In the genomic region with DNA sequence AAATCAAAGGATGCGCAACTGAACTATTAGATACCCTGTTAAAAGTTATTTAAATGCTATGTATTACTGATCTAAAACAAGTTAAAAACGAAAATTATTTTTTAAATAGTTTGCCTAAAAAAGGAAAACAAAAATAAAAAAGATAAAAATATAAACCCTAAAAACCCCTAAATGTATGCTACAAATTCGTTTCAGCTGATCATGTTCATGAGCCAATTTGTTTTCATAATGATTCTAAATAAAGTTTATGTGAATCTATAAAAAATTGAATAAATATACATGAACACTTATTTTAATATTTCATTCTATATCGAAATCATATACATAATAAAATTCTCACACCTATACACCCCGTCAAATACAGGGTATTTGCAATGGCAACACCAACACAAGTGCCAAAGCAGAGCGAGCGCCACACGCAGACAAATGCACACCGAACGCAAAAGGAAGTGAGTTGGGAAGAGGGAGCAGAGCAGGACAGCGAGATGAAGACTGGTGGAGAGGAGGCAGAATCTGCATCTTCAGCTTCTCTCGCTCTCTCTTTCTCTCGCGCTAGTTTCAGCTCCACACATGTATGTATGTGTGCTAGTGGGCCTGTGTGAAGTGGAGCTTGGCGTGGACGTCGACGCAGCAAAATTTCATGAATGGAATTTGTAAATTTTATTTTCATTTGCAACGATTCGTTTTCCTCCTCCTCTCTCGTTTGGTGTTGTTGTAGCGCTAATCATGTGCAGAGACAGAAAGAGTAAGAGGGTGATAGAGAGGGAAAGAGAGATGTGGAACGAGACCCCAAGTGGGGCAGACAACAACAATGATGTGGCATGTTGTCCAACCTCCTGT, we compare ENCODE assay signal across 2 fruit fly cellular contexts.
TF ChIP-seq lines count a peak whose summit lies in the region.

No protein-coding gene starts in this region.

TF ChIP-seq in whole organism, embryonic, 481 proteins besides CTCF, POLR2A, EP300 and RAD21 (continued from another document and continues in another):
- TF ChIP-seq CG13287 (GFP tag; IDR thresholded peaks at IDR 0.05; lab: Robert Waterston, UW; ENCODE audit: partially characterized antibody) = no peak
- TF ChIP-seq Mad (GFP tag; optimal IDR thresholded peaks at IDR 0.05; lab: Kevin White, UChicago) = no peak
- no peak for TF ChIP-seq CG12659 (GFP tag; optimal IDR thresholded peaks at IDR 0.05; lab: Kevin White, UChicago)
- peak; percentile 55 for TF ChIP-seq CG7556 (GFP tag; optimal IDR thresholded peaks at IDR 0.05; lab: Kevin White, UChicago)
- TF ChIP-seq CG12236 (GFP tag; optimal IDR thresholded peaks at IDR 0.05; lab: Kevin White, UChicago) = no peak
- peak; percentile 46 for TF ChIP-seq CG7839 (tag; optimal IDR thresholded peaks at IDR 0.05; lab: Kevin White, UChicago)
- TF ChIP-seq CG4360 (GFP tag; IDR thresholded peaks at IDR 0.05; lab: Robert Waterston, UW) = peak; percentile 54; the same call in 1 of the 2 replicates
- TF ChIP-seq CG10979 (tag; optimal IDR thresholded peaks at IDR 0.05; lab: Kevin White, UChicago) = peak; percentile 63
- TF ChIP-seq CG17186 (GFP tag; optimal IDR thresholded peaks at IDR 0.05; lab: Kevin White, UChicago) = no peak
- no peak for TF ChIP-seq Deaf1 (tag; optimal IDR thresholded peaks at IDR 0.05; lab: Kevin White, UChicago)
- TF ChIP-seq CG8765 (GFP tag; IDR thresholded peaks at IDR 0.05; lab: Robert Waterston, UW) = no peak
- TF ChIP-seq corto (GFP tag; optimal IDR thresholded peaks at IDR 0.05; lab: Kevin White, UChicago) = no peak
- no peak for TF ChIP-seq prd (optimal IDR thresholded peaks at IDR 0.05; lab: Kevin White, UChicago)
- TF ChIP-seq prd (GFP tag; IDR thresholded peaks at IDR 0.05; lab: Robert Waterston, UW) = peak; percentile 16; the same call in 1 of the 3 replicates
- TF ChIP-seq CG13775 (GFP tag; optimal IDR thresholded peaks at IDR 0.05; lab: Kevin White, UChicago) = no peak
- no peak for TF ChIP-seq schlank (tag; optimal IDR thresholded peaks at IDR 0.05; lab: Kevin White, UChicago)
- TF ChIP-seq CG8290 (GFP tag; optimal IDR thresholded peaks at IDR 0.05; lab: Kevin White, UChicago) = no peak
- no peak for TF ChIP-seq CG8290 (tag; optimal IDR thresholded peaks at IDR 0.05; lab: Kevin White, UChicago)
- peak; percentile 33; the same call in 1 of the 2 replicates for TF ChIP-seq Ptx1 (GFP tag; IDR thresholded peaks at IDR 0.05; lab: Robert Waterston, UW)
- peak; percentile 10 for TF ChIP-seq tio (GFP tag; optimal IDR thresholded peaks at IDR 0.05; lab: Kevin White, UChicago)
- peak; percentile 79 for TF ChIP-seq sens (GFP tag; lab: Kevin White, UChicago)
- no peak for TF ChIP-seq slp2 (GFP tag; optimal IDR thresholded peaks at IDR 0.05; lab: Kevin White, UChicago)
- TF ChIP-seq grau (tag; optimal IDR thresholded peaks at IDR 0.05; lab: Kevin White, UChicago) = peak; percentile 32
- TF ChIP-seq Abd-B (GFP tag; optimal IDR thresholded peaks at IDR 0.05; lab: Kevin White, UChicago) = peak; percentile 46
- no peak for TF ChIP-seq yki (optimal IDR thresholded peaks at IDR 0.05; lab: Kevin White, UChicago)
- peak; percentile 53 for TF ChIP-seq CG9727 (GFP tag; optimal IDR thresholded peaks at IDR 0.05; lab: Kevin White, UChicago)
- TF ChIP-seq danr (GFP tag; IDR thresholded peaks at IDR 0.05; lab: Robert Waterston, UW) = no peak
- TF ChIP-seq chm (GFP tag; IDR thresholded peaks at IDR 0.05; lab: Robert Waterston, UW) = no peak
- TF ChIP-seq Trl (optimal IDR thresholded peaks at IDR 0.05; lab: Kevin White, UChicago) = peak; percentile 12 to 40
- TF ChIP-seq Trl (GFP tag; optimal IDR thresholded peaks at IDR 0.05; lab: Kevin White, UChicago) = no peak
- TF ChIP-seq CG1832 (GFP tag; optimal IDR thresholded peaks at IDR 0.05; lab: Kevin White, UChicago) = peak; percentile 46
- TF ChIP-seq CG14965 (GFP tag; optimal IDR thresholded peaks at IDR 0.05; lab: Kevin White, UChicago; ENCODE audit: borderline replicate concordance) = no peak
- TF ChIP-seq Hr39 (optimal IDR thresholded peaks at IDR 0.05; lab: Kevin White, UChicago) = no peak
- TF ChIP-seq nau (GFP tag; optimal IDR thresholded peaks at IDR 0.05; lab: Kevin White, UChicago) = no peak
- TF ChIP-seq aop (GFP tag; IDR thresholded peaks at IDR 0.05; lab: Robert Waterston, UW) = no peak
- TF ChIP-seq Sox102F (GFP tag; optimal IDR thresholded peaks at IDR 0.05; lab: Kevin White, UChicago) = peak; percentile 66
- no peak for TF ChIP-seq Side (GFP tag; optimal IDR thresholded peaks at IDR 0.05; lab: Kevin White, UChicago)
- TF ChIP-seq hkb (optimal IDR thresholded peaks at IDR 0.05; lab: Kevin White, UChicago) = no peak
- TF ChIP-seq hkb (GFP tag; IDR thresholded peaks at IDR 0.05; lab: Robert Waterston, UW) = 0 out of 2 replicates have a peak, but pooled peaks have one; percentile 14
- TF ChIP-seq row (GFP tag; IDR thresholded peaks at IDR 0.05; lab: Robert Waterston, UW) = peak; percentile 46; the same call in 2 of the 3 replicates
- peak; percentile 47 for TF ChIP-seq dmrt11E (tag; optimal IDR thresholded peaks at IDR 0.05; lab: Kevin White, UChicago)
- TF ChIP-seq ewg (GFP tag; optimal IDR thresholded peaks at IDR 0.05; lab: Kevin White, UChicago) = peak; percentile 8
- TF ChIP-seq ssp (GFP tag; IDR thresholded peaks at IDR 0.05; lab: Robert Waterston, UW) = no peak
- peak; percentile 43 for TF ChIP-seq CG10267 (tag; optimal IDR thresholded peaks at IDR 0.05; lab: Kevin White, UChicago)
- TF ChIP-seq CG8281 (tag; optimal IDR thresholded peaks at IDR 0.05; lab: Kevin White, UChicago) = no peak
- no peak for TF ChIP-seq CG6791 (GFP tag; IDR thresholded peaks at IDR 0.05; lab: Robert Waterston, UW; ENCODE audit: partially characterized antibody)
- peak; percentile 32 for TF ChIP-seq ATbp (GFP tag; optimal IDR thresholded peaks at IDR 0.05; lab: Kevin White, UChicago)
- TF ChIP-seq sc (optimal IDR thresholded peaks at IDR 0.05; lab: Kevin White, UChicago) = no peak
- TF ChIP-seq sc (GFP tag; optimal IDR thresholded peaks at IDR 0.05; lab: Kevin White, UChicago) = peak; percentile 18
- peak; percentile 56 for TF ChIP-seq CG12391 (tag; optimal IDR thresholded peaks at IDR 0.05; lab: Kevin White, UChicago)
- TF ChIP-seq cwo (GFP tag; optimal IDR thresholded peaks at IDR 0.05; lab: Kevin White, UChicago) = no peak
- no peak for TF ChIP-seq CG14441 (GFP tag; IDR thresholded peaks at IDR 0.05; lab: Robert Waterston, UW)
- TF ChIP-seq CG1529 (GFP tag; optimal IDR thresholded peaks at IDR 0.05; lab: Kevin White, UChicago) = peak; percentile 35
- TF ChIP-seq Hr3 (GFP tag; optimal IDR thresholded peaks at IDR 0.05; lab: Kevin White, UChicago) = peak; percentile 11
- TF ChIP-seq Hey (tag; optimal IDR thresholded peaks at IDR 0.05; lab: Kevin White, UChicago) = no peak
- TF ChIP-seq seq (GFP tag; IDR thresholded peaks at IDR 0.05; lab: Robert Waterston, UW) = no peak
- no peak for TF ChIP-seq stwl (tag; optimal IDR thresholded peaks at IDR 0.05; lab: Kevin White, UChicago)
- peak; percentile 42 for TF ChIP-seq CG14710 (tag; optimal IDR thresholded peaks at IDR 0.05; lab: Kevin White, UChicago)
- no peak for TF ChIP-seq mirr (GFP tag; optimal IDR thresholded peaks at IDR 0.05; lab: Kevin White, UChicago)
- no peak for TF ChIP-seq Gsc (GFP tag; IDR thresholded peaks at IDR 0.05; lab: Robert Waterston, UW)
- no peak for TF ChIP-seq gsb (GFP tag; IDR thresholded peaks at IDR 0.05; lab: Robert Waterston, UW)
- TF ChIP-seq CG30431 (GFP tag; optimal IDR thresholded peaks at IDR 0.05; lab: Kevin White, UChicago) = no peak

TF ChIP-seq in whole organism, prepupa, 60 proteins besides CTCF, POLR2A, EP300 and RAD21 (continued from another document):
- TF ChIP-seq eg (GFP tag; IDR thresholded peaks at IDR 0.05; lab: Robert Waterston, UW) = peak; percentile 56; the same call in 2 of the 3 replicates
- peak; percentile 68 for TF ChIP-seq CG11902 (GFP tag; optimal IDR thresholded peaks at IDR 0.05; lab: Kevin White, UChicago)
- peak; percentile 93 for TF ChIP-seq achi (GFP tag; optimal IDR thresholded peaks at IDR 0.05; lab: Kevin White, UChicago)
- TF ChIP-seq acj6 (GFP tag; optimal IDR thresholded peaks at IDR 0.05; lab: Kevin White, UChicago) = peak; percentile 94
- peak; percentile 88 for TF ChIP-seq CG8632 (GFP tag; optimal IDR thresholded peaks at IDR 0.05; lab: Kevin White, UChicago)
- peak; percentile 81 for TF ChIP-seq topi (GFP tag; optimal IDR thresholded peaks at IDR 0.05; lab: Kevin White, UChicago)
- peak; percentile 95 for TF ChIP-seq spab (GFP tag; optimal IDR thresholded peaks at IDR 0.05; lab: Kevin White, UChicago)
- peak; percentile 93 for TF ChIP-seq fd59A (GFP tag; optimal IDR thresholded peaks at IDR 0.05; lab: Kevin White, UChicago)
- peak; percentile 26 for TF ChIP-seq Ets21C (GFP tag; optimal IDR thresholded peaks at IDR 0.05; lab: Kevin White, UChicago)
- peak; percentile 82 for TF ChIP-seq CG16779 (tag; optimal IDR thresholded peaks at IDR 0.05; lab: Kevin White, UChicago)
